Worm (Caenorhabditis elegans) whole organism, L4 larva: Measurements from ENCODE around the gene C02F5.10.

ENCODE experiments used
- D1046.2 ChIP-seq: fragments of 200-800 bp; sonication (Bioruptor generic); IDR thresholded peaks from 2 replicates; pipeline ENCODE4 v1.3.6; 2022; ENCODE audit warnings: missing genetic modification characterization, missing compliant biosample characterization
- F26F4.8 ChIP-seq: fragments of 200-800 bp; sonication (Bioruptor generic); conservative IDR thresholded peaks from 2 replicates; pipeline ENCODE4 v1.3.6; 2022; ENCODE audit warnings: missing genetic modification characterization, missing compliant biosample characterization
- T20F7.1 ChIP-seq: fragments of 200-800 bp; sonication (Bioruptor generic); optimal IDR thresholded peaks from 2 replicates; lab custom pipeline; 2018; ENCODE audit warnings: mild to moderate bottlenecking, missing genetic modification characterization, missing compliant biosample characterization
- Y5F2A.4 ChIP-seq: fragments of 200-800 bp; sonication (Bioruptor generic); optimal IDR thresholded peaks from 2 replicates; lab custom pipeline; 2018; ENCODE audit warnings: mild to moderate bottlenecking, missing genetic modification characterization, missing compliant biosample characterization
- aha-1 ChIP-seq: fragments of 150-350 bp; peaks from one replicate; lab custom pipeline; 2014; ENCODE audit warnings: missing biosample characterization, missing genetic modification characterization
- ama-1 ChIP-seq: fragments of 150-350 bp; optimal IDR thresholded peaks from 2 replicates; lab custom pipeline; 2014; ENCODE audit warnings: inconsistent platforms, mixed read lengths
- ceh-28 ChIP-seq: fragments of 150-350 bp; optimal IDR thresholded peaks from 2 replicates; lab custom pipeline; 2014; ENCODE audit warnings: missing biosample characterization, missing genetic modification reagents, missing genetic modification characterization
- ceh-62 ChIP-seq: sonication (generic microtip); optimal IDR thresholded peaks from 2 replicates; lab custom pipeline; 2017; ENCODE audit warnings: missing biosample characterization, missing genetic modification characterization
- ces-1 ChIP-seq: fragments of 150-350 bp; sonication (generic microtip); optimal IDR thresholded peaks from 4 replicates; lab custom pipeline; 2014; ENCODE audit warnings: missing biosample characterization, missing genetic modification reagents, missing genetic modification characterization
- ctbp-1 ChIP-seq: fragments of 200-800 bp; sonication (Bioruptor generic); IDR thresholded peaks from 2 replicates; pipeline ENCODE4 v1.3.6; 2022; ENCODE audit warnings: missing genetic modification reagents, missing genetic modification characterization, missing compliant biosample characterization
- daf-16 ChIP-seq, 3 experiments: sonication (generic microtip); optimal IDR thresholded peaks; 2 replicates each; lab custom pipeline; 2016 to 2017; ENCODE audit warnings: missing genetic modification characterization in 3 of 3, missing genetic modification reagents in 3 of 3, mild to moderate bottlenecking in 2 of 3, missing compliant biosample characterization in 2 of 3, missing biosample characterization in 1 of 3, moderate library complexity in 1 of 3
- daf-19 ChIP-seq: fragments of 200-800 bp; sonication (Bioruptor generic); conservative IDR thresholded peaks from 2 replicates; pipeline ENCODE4 v1.3.6; 2022; ENCODE audit warnings: missing genetic modification characterization, missing compliant biosample characterization
- dmd-6 ChIP-seq: fragments of 200-800 bp; sonication (Bioruptor generic); IDR thresholded peaks from 2 replicates; pipeline ENCODE4 v1.3.6; 2022; ENCODE audit warnings: missing genetic modification reagents, missing genetic modification characterization, missing compliant biosample characterization
- dmd-8 ChIP-seq: fragments of 200-800 bp; sonication (Bioruptor generic); IDR thresholded peaks from 2 replicates; pipeline ENCODE4 v1.3.6; 2022; ENCODE audit warnings: missing genetic modification characterization, missing compliant biosample characterization
- dpl-1 ChIP-seq: fragments of 150-350 bp; optimal IDR thresholded peaks from 2 replicates; lab custom pipeline; 2014; ENCODE audit warnings: missing biosample characterization, missing genetic modification reagents, missing genetic modification characterization
- dve-1 ChIP-seq: sonication (generic microtip); optimal IDR thresholded peaks from 2 replicates; lab custom pipeline; 2017; ENCODE audit warnings: antibody characterized with exemption, mild to moderate bottlenecking, missing genetic modification characterization, missing compliant biosample characterization; ENCODE audit not compliant: insufficient read depth
- egl-43 ChIP-seq: fragments of 200-800 bp; sonication (Bioruptor generic); IDR thresholded peaks from 2 replicates; pipeline ENCODE4 v1.3.6; 2022; ENCODE audit warnings: missing genetic modification reagents, missing genetic modification characterization, missing compliant biosample characterization
- fkh-10 ChIP-seq: fragments of 150-350 bp; optimal IDR thresholded peaks from 2 replicates; lab custom pipeline; 2014; ENCODE audit warnings: missing biosample characterization, missing genetic modification reagents, missing genetic modification characterization
- fos-1 ChIP-seq: fragments of 150-350 bp; optimal IDR thresholded peaks from 2 replicates; lab custom pipeline; 2014; ENCODE audit warnings: missing biosample characterization, missing genetic modification characterization
- hlh-11 ChIP-seq: fragments of 200-800 bp; sonication (Bioruptor generic); optimal IDR thresholded peaks from 2 replicates; lab custom pipeline; 2018; ENCODE audit warnings: mild to moderate bottlenecking, missing genetic modification characterization, missing compliant biosample characterization
- hlh-30 ChIP-seq: sonication (generic microtip); optimal IDR thresholded peaks from 2 replicates; lab custom pipeline; 2017; ENCODE audit warnings: antibody characterized with exemption, mild to moderate bottlenecking, missing genetic modification characterization, missing compliant biosample characterization; ENCODE audit not compliant: insufficient read depth
- jun-1 ChIP-seq: fragments of 150-350 bp; optimal IDR thresholded peaks from 2 replicates; lab custom pipeline; 2014; ENCODE audit warnings: missing biosample characterization, missing genetic modification reagents, missing genetic modification characterization
- lin-13 ChIP-seq: fragments of 150-350 bp; optimal IDR thresholded peaks from 2 replicates; lab custom pipeline; 2014; ENCODE audit warnings: missing biosample characterization, missing genetic modification reagents, missing genetic modification characterization
- lin-15B ChIP-seq: fragments of 150-350 bp; sonication (generic microtip); optimal IDR thresholded peaks from 3 replicates; lab custom pipeline; 2014; ENCODE audit warnings: missing biosample characterization, missing genetic modification characterization
- lin-38 ChIP-seq: fragments of 200-800 bp; sonication (Bioruptor generic); IDR thresholded peaks from 2 replicates; pipeline ENCODE4 v1.3.6; 2022; ENCODE audit warnings: missing genetic modification reagents, missing genetic modification characterization, missing compliant biosample characterization
- lin-39 ChIP-seq: fragments of 150-350 bp; optimal IDR thresholded peaks from 2 replicates; lab custom pipeline; 2014; ENCODE audit warnings: missing biosample characterization, missing genetic modification reagents, missing genetic modification characterization
- lsy-2 ChIP-seq, 2 experiments: fragments of 150-350 bp in 1 of 2; sonication (generic microtip) in 1 of 2; optimal IDR thresholded peaks; 2 replicates each; lab custom pipeline; 2014 to 2017; ENCODE audit warnings: missing biosample characterization in 2 of 2, missing genetic modification characterization in 2 of 2
- madf-9 ChIP-seq: fragments of 200-800 bp; sonication (Bioruptor generic); conservative IDR thresholded peaks from 2 replicates; pipeline ENCODE4 v1.3.6; 2022; ENCODE audit warnings: missing genetic modification reagents, missing genetic modification characterization, missing compliant biosample characterization
- mdl-1 ChIP-seq, 2 experiments: fragments of 150-350 bp in 1 of 2; sonication (generic microtip) in 1 of 2; optimal IDR thresholded peaks; 2 replicates each; lab custom pipeline; 2014 to 2017; ENCODE audit warnings: missing biosample characterization in 2 of 2, missing genetic modification characterization in 2 of 2
- mes-2 ChIP-seq: sonication (generic microtip); optimal IDR thresholded peaks from 2 replicates; lab custom pipeline; 2016; ENCODE audit warnings: missing genotype, mild to moderate bottlenecking, missing genetic modification characterization, missing compliant biosample characterization; ENCODE audit not compliant: poor library complexity, severe bottlenecking
- mxl-2 ChIP-seq: fragments of 200-800 bp; sonication (Bioruptor generic); conservative IDR thresholded peaks from 2 replicates; pipeline ENCODE4 v1.3.6; 2022; ENCODE audit warnings: missing genetic modification reagents, missing genetic modification characterization, missing compliant biosample characterization
- nhr-102 ChIP-seq: sonication (generic microtip); optimal IDR thresholded peaks from 2 replicates; lab custom pipeline; 2016; ENCODE audit warnings: mild to moderate bottlenecking, missing genetic modification characterization, moderate library complexity, missing compliant biosample characterization
- nhr-11 ChIP-seq: fragments of 150-350 bp; optimal IDR thresholded peaks from 2 replicates; lab custom pipeline; 2014; ENCODE audit warnings: missing biosample characterization, missing genetic modification characterization
- nhr-28 ChIP-seq: fragments of 150-350 bp; optimal IDR thresholded peaks from 2 replicates; lab custom pipeline; 2014; ENCODE audit warnings: missing biosample characterization, missing genetic modification characterization
- nhr-42 ChIP-seq: fragments of 200-800 bp; sonication (Bioruptor generic); IDR thresholded peaks from 2 replicates; pipeline ENCODE4 v1.3.6; 2022; ENCODE audit warnings: missing genetic modification characterization, missing compliant biosample characterization
- nhr-48 ChIP-seq: sonication (generic microtip); optimal IDR thresholded peaks from 2 replicates; lab custom pipeline; 2016; ENCODE audit warnings: mild to moderate bottlenecking, missing genetic modification characterization, missing compliant biosample characterization
- nhr-6 ChIP-seq: fragments of 150-350 bp; optimal IDR thresholded peaks from 2 replicates; lab custom pipeline; 2014; ENCODE audit warnings: missing biosample characterization, missing genetic modification characterization
- nhr-76 ChIP-seq: fragments of 150-350 bp; optimal IDR thresholded peaks from 2 replicates; lab custom pipeline; 2014; ENCODE audit warnings: missing biosample characterization, missing genetic modification characterization
- pha-4 ChIP-seq, 2 experiments: fragments of 150-350 bp in 1 of 2; fragments of 200-800 bp in 1 of 2; sonication (Bioruptor generic) in 1 of 2; IDR thresholded peaks in 1 of 2; optimal IDR thresholded peaks in 1 of 2; 2 replicates each; pipeline versions ENCODE4 v1.3.6 to Lab custom; 2014 to 2022; ENCODE audit warnings: missing genetic modification characterization in 2 of 2, missing genetic modification reagents in 2 of 2, missing biosample characterization in 1 of 2, missing compliant biosample characterization in 1 of 2
- pqm-1 ChIP-seq: sonication (generic microtip); optimal IDR thresholded peaks from 2 replicates; lab custom pipeline; 2017; ENCODE audit warnings: missing biosample characterization, missing genetic modification characterization
- snpc-4 ChIP-seq: fragments of 150-350 bp; optimal IDR thresholded peaks from 2 replicates; lab custom pipeline; 2014; ENCODE audit warnings: missing biosample characterization, missing genetic modification characterization
- spr-3 ChIP-seq: fragments of 200-800 bp; sonication (Bioruptor generic); optimal IDR thresholded peaks from 2 replicates; lab custom pipeline; 2018; ENCODE audit warnings: mild to moderate bottlenecking, missing genetic modification characterization, missing compliant biosample characterization
- unc-62 ChIP-seq, 3 experiments: fragments of 150-350 bp in 1 of 3; sonication (generic microtip); optimal IDR thresholded peaks in 2 of 3; peaks in 1 of 3; 1 replicate in 1 of 3; 2 replicates in 2 of 3; lab custom pipeline; 2014 to 2017; ENCODE audit warnings: missing biosample characterization in 3 of 3, missing genetic modification characterization in 3 of 3, missing genetic modification reagents in 3 of 3, missing genotype in 1 of 3
- ztf-11 ChIP-seq: fragments of 150-350 bp; optimal IDR thresholded peaks from 2 replicates; lab custom pipeline; 2014; ENCODE audit warnings: missing biosample characterization, missing genetic modification characterization

The C02F5.10 gene

ce11 chrIII:8278801-8279200 is 29.5 kb upstream of the C02F5.10 start, which contains the start of gene mig-10:
Gene mig-10, plus strand, starts transcription at chrIII:8279101.
- TF ChIP-seq nhr-102 (tag; lab: Kevin White, UChicago) = no peak
- no peak for TF ChIP-seq ces-1 (GFP tag; lab: Kevin White, UChicago)
- TF ChIP-seq lin-39 (tag; lab: Kevin White, UChicago) = no peak
- TF ChIP-seq nhr-28 = no peak
- no peak for TF ChIP-seq ctbp-1 (GFP tag; lab: Robert Waterston, UW)
- TF ChIP-seq aha-1 (tag; lab: Kevin White, UChicago) = no peak
- no peak for TF ChIP-seq nhr-42
- TF ChIP-seq ceh-62 (tag; lab: Kevin White, UChicago) = no peak
- TF ChIP-seq, all 104 proteins: peak for 0

ce11 chrIII:8275871-8276270 is 26.6 kb upstream of the C02F5.10 start, which contains the start of gene clec-160:
Gene clec-160, minus strand, starts transcription at chrIII:8275971.
- TF ChIP-seq nhr-48 (tag; lab: Kevin White, UChicago) (no peak), madf-9 (no peak), T20F7.1 (GFP tag; lab: Kevin White, UChicago) (no peak), lin-13 (GFP tag; lab: Kevin White, UChicago) (no peak), mdl-1 (tag; optimal IDR thresholded peaks at IDR 0.05; lab: Kevin White, UChicago) (no peak)

- no peak for TF ChIP-seq ztf-11
- no peak for TF ChIP-seq pqm-1
- TF ChIP-seq mxl-2 (GFP tag; lab: Robert Waterston, UW) = no peak
- TF ChIP-seq dmd-8 (GFP tag; lab: Robert Waterston, UW) = no peak
- no peak for TF ChIP-seq fkh-10 (GFP tag; lab: Kevin White, UChicago)
- TF ChIP-seq dpl-1 (GFP tag; lab: Kevin White, UChicago) = no peak
- TF ChIP-seq nhr-11 (tag; lab: Kevin White, UChicago) = no peak
- TF ChIP-seq dmd-6 = no peak
- TF ChIP-seq, all 104 proteins: peak for 0
These were observed 22.5 kb upstream of the C02F5.10 start, which contains the start of the genes mps-4 and F09G8.10 for ce11 chrIII:8271676-8272225. Gene mps-4, minus strand, starts transcription at chrIII:8271776. Gene F09G8.10, minus strand, starts transcription at chrIII:8272175.

- TF ChIP-seq unc-62 (GFP tag; optimal IDR thresholded peaks at IDR 0.05 in 1 of 2; lab: Kevin White, UChicago) (peak in 1 of 2 experiments; percentile 57), unc-62 (tag; optimal IDR thresholded peaks at IDR 0.05; lab: Kevin White, UChicago) (no peak), daf-19 (no peak), lin-15B (tag; lab: Kevin White, UChicago) (no peak), hlh-30 (tag; lab: Kevin White, UChicago) (peak; percentile 55), F26F4.8 (no peak), egl-43 (GFP tag; lab: Robert Waterston, UW) (no peak), D1046.2 (no peak), Y5F2A.4 (GFP tag; lab: Kevin White, UChicago) (no peak), hlh-11 (peak; percentile 38), dve-1 (peak; percentile 28), pha-4 (GFP tag; IDR thresholded peaks at IDR 0.05; lab: Robert Waterston, UW) (no peak), pha-4 (tag; optimal IDR thresholded peaks at IDR 0.05; lab: Kevin White, UChicago) (peak; percentile 45), lin-38 (peak; percentile 39; the same call in 1 of the 2 replicates), mes-2 (tag; lab: Kevin White, UChicago) (peak; percentile 67), nhr-6 (tag; lab: Kevin White, UChicago) (no peak), mdl-1 (tag; optimal IDR thresholded peaks at IDR 0.05; lab: Kevin White, UChicago) (no peak), nhr-28 (peak; percentile 51), lsy-2 (tag; optimal IDR thresholded peaks at IDR 0.05; lab: Kevin White, UChicago) (peak in 1 of 2 experiments; percentile 61), jun-1 (tag; lab: Kevin White, UChicago) (no peak), daf-16 (GFP tag; optimal IDR thresholded peaks at IDR 0.05; lab: Kevin White, UChicago) (no peak), daf-16 (tag; optimal IDR thresholded peaks at IDR 0.05; lab: Kevin White, UChicago) (peak; percentile 15), lin-39 (tag; lab: Kevin White, UChicago) (no peak), snpc-4 (tag; lab: Kevin White, UChicago) (no peak), nhr-76 (no peak), ama-1 (lab: Kevin White, UChicago) (no peak), fos-1 (no peak), ceh-28 (no peak), spr-3 (no peak)
These were observed 19.0 kb upstream of the C02F5.10 start, which contains the start of the genes F09G8.7 and crn-7 for ce11 chrIII:8268296-8268695. Gene F09G8.7, minus strand, starts transcription at chrIII:8268355. Gene crn-7, plus strand, starts transcription at chrIII:8268531.
